Fruit fly (Drosophila melanogaster) whole organism, embryonic: ENCODE results near the gene RpL4.
A peak's percentile ranks its signal among the peaks of the same experiment; 100 is the strongest.

Experiments
- Ada2b ChIP-seq: fragments of 200-800 bp; sonication (Bioruptor generic); IDR thresholded peaks from 2 replicates; pipeline ENCODE4 v1.3.6; 2022; ENCODE audit warnings: missing biosample characterization, missing genetic modification characterization
- BEAF-32 ChIP-seq: fragments of 200-800 bp; sonication (Bioruptor generic); optimal IDR thresholded peaks from 3 replicates; lab custom pipeline; 2017; ENCODE audit warnings: missing biosample characterization, missing genetic modification characterization, mild to moderate bottlenecking, moderate library complexity, missing genetic modification reagents
- BtbVII ChIP-seq: fragments of 200-800 bp; sonication (Bioruptor generic); optimal IDR thresholded peaks from 3 replicates; lab custom pipeline; 2017; ENCODE audit warnings: missing biosample characterization, mild to moderate bottlenecking, missing genetic modification characterization
- CG10565 ChIP-seq: fragments of 200-800 bp; sonication (Bioruptor generic); optimal IDR thresholded peaks from 3 replicates; lab custom pipeline; 2016; ENCODE audit warnings: missing biosample characterization, mild to moderate bottlenecking, missing genetic modification characterization
- CG11695 ChIP-seq: fragments of 200-800 bp; sonication (Bioruptor generic); IDR thresholded peaks from 3 replicates; pipeline ENCODE4 v1.3.6; 2022; ENCODE audit warnings: missing biosample characterization, missing genetic modification characterization
- CG12942 ChIP-seq: fragments of 200-800 bp; sonication (Bioruptor generic); optimal IDR thresholded peaks from 3 replicates; lab custom pipeline; 2016; ENCODE audit warnings: missing biosample characterization, missing genetic modification characterization
- CG13287 ChIP-seq: fragments of 200-800 bp; sonication (Bioruptor generic); IDR thresholded peaks from 2 replicates; pipeline ENCODE4 v1.3.6; 2022; ENCODE audit warnings: missing biosample characterization, missing genetic modification characterization; ENCODE audit not compliant: partially characterized antibody
- CG13424 ChIP-seq: fragments of 200-800 bp; sonication (Bioruptor generic); optimal IDR thresholded peaks from 2 replicates; lab custom pipeline; 2019; ENCODE audit warnings: missing biosample characterization, mild to moderate bottlenecking, missing genetic modification characterization, moderate library complexity
- CG14965 ChIP-seq: fragments of 200-800 bp; sonication (Bioruptor generic); optimal IDR thresholded peaks from 2 replicates; lab custom pipeline; 2016; ENCODE audit warnings: missing biosample characterization, missing genetic modification characterization, borderline replicate concordance
- CG15269 ChIP-seq: fragments of 200-800 bp; sonication (Bioruptor generic); optimal IDR thresholded peaks from 2 replicates; lab custom pipeline; 2018; ENCODE audit warnings: missing biosample characterization, mild to moderate bottlenecking, missing genetic modification characterization, moderate library complexity
- CG16863 ChIP-seq: fragments of 200-800 bp; sonication (Bioruptor generic); optimal IDR thresholded peaks from 3 replicates; lab custom pipeline; 2016; ENCODE audit warnings: missing biosample characterization, missing genetic modification characterization
- CG17328 ChIP-seq: fragments of 200-800 bp; sonication (Bioruptor generic); IDR thresholded peaks from 2 replicates; pipeline ENCODE4 v1.3.6; 2022; ENCODE audit warnings: missing biosample characterization, missing genetic modification characterization
- CG18011 ChIP-seq: fragments of 200-800 bp; sonication (Bioruptor generic); optimal IDR thresholded peaks from 2 replicates; lab custom pipeline; 2017; ENCODE audit warnings: missing biosample characterization, missing genetic modification characterization, mild to moderate bottlenecking, moderate library complexity, missing genotype
- CG18599 ChIP-seq: fragments of 200-800 bp; sonication (Bioruptor generic); optimal IDR thresholded peaks from 3 replicates; lab custom pipeline; 2017; ENCODE audit warnings: missing biosample characterization, missing genetic modification characterization, mild to moderate bottlenecking, moderate library complexity, missing genetic modification reagents
- CG2202 ChIP-seq: fragments of 200-800 bp; sonication (Bioruptor generic); optimal IDR thresholded peaks from 2 replicates; lab custom pipeline; 2018; ENCODE audit warnings: missing biosample characterization, mild to moderate bottlenecking, missing genetic modification characterization
- CG34422 ChIP-seq: fragments of 200-800 bp; sonication (Bioruptor generic); IDR thresholded peaks from 3 replicates; pipeline ENCODE4 v1.3.6; 2022; ENCODE audit warnings: missing biosample characterization, missing genetic modification characterization
- CG4282 ChIP-seq: fragments of 200-800 bp; sonication (Bioruptor generic); optimal IDR thresholded peaks from 2 replicates; lab custom pipeline; 2016; ENCODE audit warnings: missing biosample characterization, missing genetic modification characterization
- CG4328 ChIP-seq: fragments of 200-800 bp; sonication (Bioruptor generic); optimal IDR thresholded peaks from 3 replicates; lab custom pipeline; 2017; ENCODE audit warnings: missing biosample characterization, missing genetic modification reagents, missing genetic modification characterization
- CG6254 ChIP-seq: fragments of 200-800 bp; sonication (Bioruptor generic); optimal IDR thresholded peaks from 3 replicates; lab custom pipeline; 2017; ENCODE audit warnings: mild to moderate bottlenecking, missing biosample characterization, missing genetic modification reagents, missing genetic modification characterization
- CG6683 ChIP-seq: fragments of 200-800 bp; sonication (Bioruptor generic); optimal IDR thresholded peaks from 2 replicates; lab custom pipeline; 2017; ENCODE audit warnings: missing biosample characterization, mild to moderate bottlenecking, missing genetic modification characterization, missing genetic modification reagents
- CG7963 ChIP-seq: fragments of 200-800 bp; sonication (Bioruptor generic); IDR thresholded peaks from 3 replicates; pipeline ENCODE4 v1.3.6; 2022; ENCODE audit warnings: missing biosample characterization, missing genetic modification characterization; ENCODE audit not compliant: partially characterized antibody
- Eip74EF ChIP-seq, 2 experiments: fragments of 200-800 bp in 1 of 2; fragments of >200 bp in 1 of 2; sonication (Bioruptor generic) in 1 of 2; optimal IDR thresholded peaks; 2 replicates each; lab custom pipeline; 2017 to 2019; ENCODE audit warnings: missing biosample characterization in 2 of 2, missing genetic modification characterization in 2 of 2, mild to moderate bottlenecking in 1 of 2, moderate library complexity in 1 of 2
- Hand ChIP-seq: fragments of 200-800 bp; sonication (Bioruptor generic); optimal IDR thresholded peaks from 2 replicates; lab custom pipeline; 2017; ENCODE audit warnings: mild to moderate bottlenecking, missing biosample characterization, missing genetic modification reagents, missing genetic modification characterization
- Lim3 ChIP-seq: fragments of 200-800 bp; sonication (Bioruptor generic); IDR thresholded peaks from 2 replicates; pipeline ENCODE4 v1.3.6; 2022; ENCODE audit warnings: missing biosample characterization, missing genetic modification characterization
- Myb ChIP-seq: fragments of 200-800 bp; sonication (Bioruptor generic); optimal IDR thresholded peaks from 2 replicates; lab custom pipeline; 2016; ENCODE audit warnings: missing biosample characterization, missing genetic modification characterization
- Nf-YA ChIP-seq: fragments of 200-800 bp; sonication (Bioruptor generic); IDR thresholded peaks from 2 replicates; pipeline ENCODE4 v1.3.6; 2022; ENCODE audit warnings: missing biosample characterization, missing genetic modification characterization
- Oli ChIP-seq: fragments of 200-800 bp; sonication (Bioruptor generic); optimal IDR thresholded peaks from 2 replicates; lab custom pipeline; 2018; ENCODE audit warnings: missing biosample characterization, mild to moderate bottlenecking, missing genetic modification characterization, moderate library complexity
- Ssrp ChIP-seq: fragments of 200-800 bp; sonication (Bioruptor generic); optimal IDR thresholded peaks from 2 replicates; lab custom pipeline; 2018; ENCODE audit warnings: missing biosample characterization, mild to moderate bottlenecking, missing genetic modification characterization, moderate library complexity
- abd-A ChIP-seq: fragments of 200-800 bp; sonication (Bioruptor generic); optimal IDR thresholded peaks from 3 replicates; lab custom pipeline; 2019; ENCODE audit warnings: missing biosample characterization, mild to moderate bottlenecking, missing genetic modification characterization, moderate library complexity
- bigmax ChIP-seq: fragments of 200-800 bp; sonication (Bioruptor generic); optimal IDR thresholded peaks from 2 replicates; lab custom pipeline; 2018; ENCODE audit warnings: missing biosample characterization, mild to moderate bottlenecking, missing genetic modification characterization
- bsh ChIP-seq, 2 experiments: fragments of 200-800 bp; sonication (Bioruptor generic); optimal IDR thresholded peaks; 2 replicates each; lab custom pipeline; 2017 to 2018; ENCODE audit warnings: mild to moderate bottlenecking in 2 of 2, missing biosample characterization in 2 of 2, missing genetic modification characterization in 2 of 2, moderate library complexity in 1 of 2
- dan ChIP-seq: fragments of 200-800 bp; sonication (Bioruptor generic); IDR thresholded peaks from 2 replicates; pipeline ENCODE4 v1.3.6; 2022; ENCODE audit warnings: missing biosample characterization, missing genetic modification characterization
- dm ChIP-seq: fragments of 200-800 bp; sonication (Bioruptor generic); optimal IDR thresholded peaks from 3 replicates; lab custom pipeline; 2016; ENCODE audit warnings: missing biosample characterization, missing genetic modification characterization
- eyg ChIP-seq: fragments of 200-800 bp; sonication (Bioruptor generic); optimal IDR thresholded peaks from 3 replicates; lab custom pipeline; 2016; ENCODE audit warnings: missing biosample characterization, missing genetic modification characterization
- insv ChIP-seq, 2 experiments: fragments of 200-800 bp; sonication (Bioruptor generic); optimal IDR thresholded peaks; 3 replicates each; lab custom pipeline; 2016 to 2018; ENCODE audit warnings: missing biosample characterization in 2 of 2, missing genetic modification characterization in 2 of 2
- knrl ChIP-seq: fragments of 200-800 bp; sonication (Bioruptor generic); IDR thresholded peaks from 3 replicates; pipeline ENCODE4 v1.3.6; 2022; ENCODE audit warnings: missing biosample characterization, missing genetic modification characterization; ENCODE audit not compliant: partially characterized antibody
- lilli ChIP-seq: fragments of 200-800 bp; sonication (Bioruptor generic); optimal IDR thresholded peaks from 3 replicates; lab custom pipeline; 2016; ENCODE audit warnings: missing biosample characterization, missing genetic modification characterization
- mld ChIP-seq: fragments of 200-800 bp; sonication (Bioruptor generic); IDR thresholded peaks from 3 replicates; pipeline ENCODE4 v1.3.6; 2022; ENCODE audit warnings: missing biosample characterization, missing genetic modification characterization; ENCODE audit not compliant: partially characterized antibody
- otp ChIP-seq: fragments of 200-800 bp; sonication (Bioruptor generic); IDR thresholded peaks from 3 replicates; pipeline ENCODE4, ENCODE4 v1.3.6; 2022; ENCODE audit warnings: missing biosample characterization, missing genetic modification characterization
- pho ChIP-seq: fragments of 200-800 bp; sonication (Bioruptor generic); optimal IDR thresholded peaks from 2 replicates; lab custom pipeline; 2016; ENCODE audit warnings: missing biosample characterization, missing genetic modification characterization
- phol ChIP-seq: fragments of 200-800 bp; sonication (Bioruptor generic); optimal IDR thresholded peaks from 3 replicates; lab custom pipeline; 2018; ENCODE audit warnings: missing biosample characterization, mild to moderate bottlenecking, missing genetic modification characterization, moderate library complexity
- pros ChIP-seq: fragments of 200-800 bp; sonication (Bioruptor generic); optimal IDR thresholded peaks from 3 replicates; lab custom pipeline; 2019; ENCODE audit warnings: missing biosample characterization, mild to moderate bottlenecking, missing genetic modification characterization, moderate library complexity
- ro ChIP-seq: fragments of 200-800 bp; sonication (Bioruptor generic); IDR thresholded peaks from 2 replicates; pipeline ENCODE4 v1.3.6; 2022; ENCODE audit warnings: missing biosample characterization, missing genetic modification characterization
- sd ChIP-seq: fragments of 200-800 bp; sonication (Bioruptor generic); optimal IDR thresholded peaks from 3 replicates; lab custom pipeline; 2018; ENCODE audit warnings: missing biosample characterization, mild to moderate bottlenecking, missing genetic modification characterization, moderate library complexity
- sens-2 ChIP-seq: fragments of 200-800 bp; sonication (Bioruptor generic); IDR thresholded peaks from 2 replicates; pipeline ENCODE4 v1.3.6; 2022; ENCODE audit warnings: missing biosample characterization, missing genetic modification characterization
- tgo ChIP-seq: fragments of 200-800 bp; sonication (Bioruptor generic); IDR thresholded peaks from 3 replicates; pipeline ENCODE4 v1.3.6; 2022; ENCODE audit warnings: missing biosample characterization, missing genetic modification characterization
- z ChIP-seq: fragments of 200-800 bp; sonication (Bioruptor generic); IDR thresholded peaks from 3 replicates; pipeline ENCODE4 v1.3.6; 2022; ENCODE audit warnings: missing biosample characterization, missing genetic modification characterization
- zf30C ChIP-seq: fragments of 200-800 bp; sonication (Bioruptor generic); optimal IDR thresholded peaks from 3 replicates; lab custom pipeline; 2018; ENCODE audit warnings: missing biosample characterization, mild to moderate bottlenecking, missing genetic modification characterization
- zfh2 ChIP-seq: fragments of 200-800 bp; sonication (Bioruptor generic); optimal IDR thresholded peaks from 2 replicates; lab custom pipeline; 2016; ENCODE audit warnings: missing biosample characterization, missing genetic modification characterization

Gene RpL4

DNA sequence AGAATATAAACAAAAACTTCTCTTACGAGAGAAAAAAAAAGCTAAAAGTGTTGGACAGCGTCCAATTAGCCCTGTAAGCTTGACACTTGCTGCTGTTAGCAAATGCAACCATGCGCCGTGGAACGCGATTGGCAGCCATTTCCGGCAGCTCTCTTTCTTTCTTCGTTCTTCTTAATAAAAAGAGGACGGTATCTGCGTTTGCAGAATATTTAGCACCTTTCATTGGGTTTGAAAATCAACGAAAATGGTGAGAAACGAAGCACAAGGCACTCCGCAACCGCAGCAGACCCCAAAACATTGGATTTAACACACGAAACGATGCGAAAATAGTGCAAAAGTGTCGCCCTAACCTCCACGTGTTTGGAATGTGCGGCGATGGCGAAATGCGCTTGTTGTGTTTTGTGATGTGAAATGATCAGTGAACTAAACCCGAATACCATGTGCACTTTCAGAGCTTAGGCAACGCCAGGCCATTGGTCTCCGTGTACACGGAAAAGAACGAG lies at the start of gene RpL4 (continued):
- TF ChIP-seq Ada2b (peak; percentile 56; the same call in 1 of the 2 replicates), Nf-YA (GFP tag; lab: Robert Waterston, UW) (peak; percentile 44; the same call in 1 of the 2 replicates), eyg (peak; percentile 73), Myb (GFP tag; lab: Kevin White, UChicago) (peak; percentile 43), insv (GFP tag; optimal IDR thresholded peaks at IDR 0.05; lab: Kevin White, UChicago) (peak in 1 of 2 experiments; percentile 81), z (GFP tag; lab: Robert Waterston, UW) (no peak), CG7963 (GFP tag; lab: Robert Waterston, UW) (no peak), sens-2 (GFP tag; lab: Robert Waterston, UW) (peak; percentile 89), CG13424 (peak; percentile 60), CG34422 (GFP tag; lab: Robert Waterston, UW) (peak; percentile 79), CG16863 (GFP tag; lab: Kevin White, UChicago) (peak; percentile 61), Lim3 (GFP tag; lab: Robert Waterston, UW) (no peak), lilli (GFP tag; lab: Kevin White, UChicago) (peak; percentile 76), BEAF-32 (peak; percentile 37), CG6683 (GFP tag; lab: Kevin White, UChicago) (peak; percentile 69), CG18599 (GFP tag; lab: Kevin White, UChicago) (peak; percentile 81), CG2202 (peak; percentile 78), CG12942 (GFP tag; lab: Kevin White, UChicago) (peak; percentile 26), dm (GFP tag; lab: Kevin White, UChicago) (peak; percentile 94), tgo (peak; percentile 67), bsh (GFP tag; optimal IDR thresholded peaks at IDR 0.05; lab: Kevin White, UChicago) (peak; percentile 5 to 77), CG15269 (peak; percentile 81), CG11695 (peak; percentile 70), Hand (peak; percentile 80), sd (peak; percentile 83), otp (GFP tag; lab: Robert Waterston, UW) (peak; percentile 93), zf30C (GFP tag; lab: Kevin White, UChicago) (peak; percentile 39), Eip74EF (GFP tag; optimal IDR thresholded peaks at IDR 0.05; lab: Kevin White, UChicago) (peak in 1 of 2 experiments; percentile 50), knrl (no peak), phol (tag; lab: Kevin White, UChicago) (peak; percentile 86), dan (GFP tag; lab: Robert Waterston, UW) (no peak), CG4282 (GFP tag; lab: Kevin White, UChicago) (no peak), pros (GFP tag; lab: Kevin White, UChicago) (peak; percentile 25), Oli (tag; lab: Kevin White, UChicago) (peak; percentile 70), CG17328 (peak; percentile 91), Ssrp (tag; lab: Kevin White, UChicago) (peak; percentile 40), ro (GFP tag; lab: Robert Waterston, UW) (no peak), abd-A (tag; lab: Kevin White, UChicago) (no peak), BtbVII (peak; percentile 87), CG18011 (GFP tag; lab: Kevin White, UChicago) (peak; percentile 81), CG13287 (GFP tag; lab: Robert Waterston, UW) (no peak; the same call in 1 of the 2 replicates), CG4328 (GFP tag; lab: Kevin White, UChicago) (peak; percentile 88), zfh2 (GFP tag; lab: Kevin White, UChicago) (peak; percentile 44), CG14965 (GFP tag; lab: Kevin White, UChicago) (no peak), mld (GFP tag; lab: Robert Waterston, UW) (0 out of 3 replicates have a peak, but pooled peaks have one; percentile 42), CG10565 (GFP tag; lab: Kevin White, UChicago) (no peak), pho (peak; percentile 77), CG6254 (peak; percentile 60), bigmax (GFP tag; lab: Kevin White, UChicago) (peak; percentile 87)
